Fruit fly (Drosophila melanogaster): ENCODE measurements around the gene mei-38.

The mei-38 gene

DNA sequence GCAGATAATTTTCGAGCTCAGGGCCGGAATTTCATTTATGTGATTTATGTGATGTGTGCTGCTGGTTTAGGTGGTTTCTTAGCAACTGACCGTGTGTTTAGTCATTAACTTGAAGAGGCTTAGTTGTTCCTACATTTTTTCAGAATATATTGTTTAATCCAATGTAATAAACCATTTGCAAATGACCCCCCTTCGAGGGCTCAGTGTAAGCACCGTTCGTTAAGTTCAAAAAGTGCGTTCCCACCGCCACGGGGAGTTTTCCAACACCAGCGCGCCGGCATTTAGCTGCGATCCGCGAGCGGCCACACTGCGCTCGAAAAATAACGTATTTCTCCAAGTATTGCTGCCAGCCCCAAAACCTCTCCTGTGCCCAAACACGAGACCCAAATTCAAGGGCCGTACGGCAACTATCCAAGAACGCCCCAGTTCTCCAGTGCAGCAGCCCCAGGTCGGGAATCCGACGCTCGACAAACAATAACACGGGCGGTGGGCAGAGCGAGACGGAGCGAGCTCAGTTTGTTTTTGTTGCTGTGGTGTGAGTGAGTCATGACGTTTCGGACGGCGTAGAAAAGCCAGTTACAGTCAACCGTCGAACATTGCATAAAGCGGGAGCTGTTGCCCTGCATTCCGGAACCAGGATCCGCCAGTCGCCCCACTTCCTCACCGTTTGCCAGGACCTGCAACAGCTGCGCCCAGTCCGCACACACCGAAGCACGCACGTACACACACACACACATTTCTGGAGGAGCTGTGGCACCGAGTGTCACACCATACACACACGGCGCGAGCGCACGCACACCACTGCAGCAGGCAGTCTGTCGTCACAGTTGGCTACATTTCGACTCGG is 1.6 kb downstream of the mei-38 start, which contains the start of gene rush (continued):
- TF ChIP-seq CG14965 (GFP tag; optimal IDR thresholded peaks at IDR 0.05; ENCODE audit: borderline replicate concordance) (no peak), CG11504 (tag; optimal IDR thresholded peaks at IDR 0.05) (no peak), CG11696 (GFP tag; IDR thresholded peaks at IDR 0.05) (0 out of 2 replicates have a peak, but pooled peaks have one; percentile 15), CG5953 (GFP tag; IDR thresholded peaks at IDR 0.05) (no peak), Hsf (GFP tag; optimal IDR thresholded peaks at IDR 0.05) (peak; percentile 24), CG6272 (GFP tag; IDR thresholded peaks at IDR 0.05) (no peak), ewg (GFP tag; optimal IDR thresholded peaks at IDR 0.05) (peak; percentile 26), D (optimal IDR thresholded peaks at IDR 0.05) (no peak), D (GFP tag; optimal IDR thresholded peaks at IDR 0.05) (no peak), CG12942 (GFP tag; optimal IDR thresholded peaks at IDR 0.05) (peak; percentile 12), Bteb2 (GFP tag; optimal IDR thresholded peaks at IDR 0.05) (no peak), caup (GFP tag; optimal IDR thresholded peaks at IDR 0.05; ENCODE audit: severe bottlenecking) (peak; percentile 3), her (GFP tag; optimal IDR thresholded peaks at IDR 0.05) (peak; percentile 46), B-H2 (GFP tag; optimal IDR thresholded peaks at IDR 0.05) (peak; percentile 2), CG16815 (GFP tag; optimal IDR thresholded peaks at IDR 0.05) (no peak), CG4328 (GFP tag; optimal IDR thresholded peaks at IDR 0.05) (no peak), PHDP (tag; optimal IDR thresholded peaks at IDR 0.05) (peak; percentile 10), p53 (GFP tag; optimal IDR thresholded peaks at IDR 0.05) (peak; percentile 6), MTF-1 (GFP tag; optimal IDR thresholded peaks at IDR 0.05; ENCODE audit: borderline replicate concordance) (no peak), slp2 (GFP tag; optimal IDR thresholded peaks at IDR 0.05) (peak; percentile 16), HLHmδ (GFP tag; optimal IDR thresholded peaks at IDR 0.05) (peak; percentile 53), bab2 (GFP tag; optimal IDR thresholded peaks at IDR 0.05) (peak; percentile 16), Atf-2 (GFP tag; optimal IDR thresholded peaks at IDR 0.05) (no peak), Awh (GFP tag; IDR thresholded peaks at IDR 0.05) (no peak), mam (GFP tag; optimal IDR thresholded peaks at IDR 0.05) (peak; percentile 56), CG15269 (tag; optimal IDR thresholded peaks at IDR 0.05) (peak; percentile 27), inv (GFP tag; IDR thresholded peaks at IDR 0.05; ENCODE audit: partially characterized antibody) (no peak), NfI (GFP tag; optimal IDR thresholded peaks at IDR 0.05) (peak; percentile 42), Bdp1 (GFP tag; optimal IDR thresholded peaks at IDR 0.05) (no peak), CG6854 (GFP tag; optimal IDR thresholded peaks at IDR 0.05) (no peak), CG10543 (GFP tag; optimal IDR thresholded peaks at IDR 0.05) (peak; percentile 26), CG14860 (GFP tag; IDR thresholded peaks at IDR 0.05; ENCODE audit: partially characterized antibody) (0 out of 3 replicates have a peak, but pooled peaks have one; percentile 38), ATbp (GFP tag; optimal IDR thresholded peaks at IDR 0.05) (peak; percentile 4), sima (GFP tag; optimal IDR thresholded peaks at IDR 0.05) (no peak), CG11247 (GFP tag; IDR thresholded peaks at IDR 0.05) (no peak), CG12744 (GFP tag; optimal IDR thresholded peaks at IDR 0.05) (no peak), Dll (GFP tag; IDR thresholded peaks at IDR 0.05; ENCODE audit: partially characterized antibody) (0 out of 4 replicates have a peak, but pooled peaks have one; percentile 35), CG12769 (tag; optimal IDR thresholded peaks at IDR 0.05) (peak; percentile 12), CG17359 (tag; optimal IDR thresholded peaks at IDR 0.05) (no peak), fd102C (GFP tag; optimal IDR thresholded peaks at IDR 0.05) (no peak), CG12219 (GFP tag; optimal IDR thresholded peaks at IDR 0.05) (no peak), Sry-β (GFP tag; optimal IDR thresholded peaks at IDR 0.05) (no peak), wdn (GFP tag; IDR thresholded peaks at IDR 0.05) (0 out of 2 replicates have a peak, but pooled peaks have one; percentile 43), CG17385 (GFP tag; optimal IDR thresholded peaks at IDR 0.05) (peak; percentile 7), Dip2 (GFP tag; IDR thresholded peaks at IDR 0.05) (no peak), eve (GFP tag; optimal IDR thresholded peaks at IDR 0.05) (no peak), CG13624 (GFP tag; optimal IDR thresholded peaks at IDR 0.05) (peak; percentile 3), stwl (tag; optimal IDR thresholded peaks at IDR 0.05) (peak; percentile 27)
